Worm (Caenorhabditis elegans) whole organism, L3 larva: ENCODE results near the gene Y32B12A.5.
"Not testable (repeated sequence)": the region's sequence is repeated elsewhere in the genome, so short reads cannot be mapped to it uniquely, and the experiment has no call there.

Experiments used
- aly-2 ChIP-seq: fragments of 150-350 bp; optimal IDR thresholded peaks from 2 replicates; lab custom pipeline; 2014; ENCODE audit warnings: missing biosample characterization, missing genetic modification characterization
- ceh-28 ChIP-seq: fragments of 150-350 bp; optimal IDR thresholded peaks from 2 replicates; lab custom pipeline; 2014; ENCODE audit warnings: missing biosample characterization, missing genetic modification reagents, missing genetic modification characterization
- lin-39 ChIP-seq: fragments of 150-350 bp; optimal IDR thresholded peaks from 2 replicates; lab custom pipeline; 2018; ENCODE audit warnings: missing biosample characterization, missing genetic modification reagents, missing genetic modification characterization

ce11 chrV:16515140-16515539, 27.8 kb upstream of the Y32B12A.5 start, which contains the start of gene F36D3.5:
- TF ChIP-seq lin-39 (tag; lab: Kevin White, UChicago); aly-2; ceh-28 (tag; lab: Kevin White, UChicago): not testable (repeated sequence)
